Fruit fly (Drosophila melanogaster) whole organism, pupa: ENCODE results near the gene CG9338.

Source experiments
- CG12605 ChIP-seq: fragments of 200-800 bp; sonication (Bioruptor generic); IDR thresholded peaks from 2 replicates; pipeline ENCODE4 v1.3.6; 2022; ENCODE audit warnings: missing biosample characterization, missing genetic modification characterization
- CG15710 ChIP-seq: fragments of 200-800 bp; sonication (Bioruptor generic); optimal IDR thresholded peaks from 2 replicates; lab custom pipeline; 2018; ENCODE audit warnings: missing biosample characterization, mild to moderate bottlenecking, missing genetic modification characterization, moderate library complexity
- Pif1B ChIP-seq: fragments of 200-800 bp; sonication (Bioruptor generic); optimal IDR thresholded peaks from 3 replicates; lab custom pipeline; 2016; ENCODE audit warnings: missing biosample characterization, missing genetic modification characterization
- fd96Ca ChIP-seq: fragments of 200-800 bp; sonication (Bioruptor generic); IDR thresholded peaks from 3 replicates; pipeline ENCODE4 v1.3.6; 2022; ENCODE audit warnings: missing biosample characterization, missing genetic modification characterization
- gl ChIP-seq: fragments of 200-800 bp; sonication (Bioruptor generic); optimal IDR thresholded peaks from 2 replicates; lab custom pipeline; 2018; ENCODE audit warnings: missing biosample characterization, mild to moderate bottlenecking, missing genetic modification characterization

DNA sequence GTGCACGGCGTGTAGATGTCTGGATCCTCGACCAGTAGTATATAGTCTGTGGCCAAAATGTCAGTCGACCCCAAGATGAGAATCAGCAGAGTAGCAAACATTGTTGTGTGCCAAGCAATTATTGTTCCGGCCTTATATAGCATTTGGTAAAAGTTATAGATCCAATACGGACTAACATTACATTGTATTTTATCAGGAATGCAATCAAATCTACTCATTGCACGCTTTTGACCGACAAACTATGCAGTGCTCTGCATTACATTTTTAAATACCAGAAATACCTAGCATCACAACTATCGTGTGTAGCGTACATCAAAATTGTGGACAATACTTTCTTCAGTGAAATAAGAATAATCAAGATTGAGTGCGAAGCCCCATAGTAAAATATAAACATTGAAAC, 44.2 kb upstream of the CG9338 start, which contains the start of gene CheB38c:
- no peak for TF ChIP-seq fd96Ca (GFP tag; lab: Robert Waterston, UW)
- TF ChIP-seq CG12605 = no peak
- no peak for TF ChIP-seq gl (tag; lab: Kevin White, UChicago)
- TF ChIP-seq CG15710 (tag; lab: Kevin White, UChicago) = no peak
- TF ChIP-seq Pif1B = no peak
